Fruit fly (Drosophila melanogaster) whole organism, embryonic: ENCODE measurements around the gene da.

Experiments used
- ATbp ChIP-seq: fragments of 200-800 bp; sonication (Bioruptor generic); optimal IDR thresholded peaks from 2 replicates; lab custom pipeline; 2017; ENCODE audit warnings: missing biosample characterization, mild to moderate bottlenecking, missing genetic modification characterization, missing genetic modification reagents
- BEAF-32 ChIP-seq: fragments of 200-800 bp; sonication (Bioruptor generic); optimal IDR thresholded peaks from 3 replicates; lab custom pipeline; 2017; ENCODE audit warnings: missing biosample characterization, missing genetic modification characterization, mild to moderate bottlenecking, moderate library complexity, missing genetic modification reagents
- BtbVII ChIP-seq: fragments of 200-800 bp; sonication (Bioruptor generic); optimal IDR thresholded peaks from 3 replicates; lab custom pipeline; 2017; ENCODE audit warnings: missing biosample characterization, mild to moderate bottlenecking, missing genetic modification characterization
- CG10959 ChIP-seq: fragments of 200-800 bp; sonication (Bioruptor generic); IDR thresholded peaks from 2 replicates; pipeline ENCODE4 v1.3.6; 2022; ENCODE audit warnings: missing biosample characterization, missing genetic modification characterization
- CG11695 ChIP-seq: fragments of 200-800 bp; sonication (Bioruptor generic); IDR thresholded peaks from 3 replicates; pipeline ENCODE4 v1.3.6; 2022; ENCODE audit warnings: missing biosample characterization, missing genetic modification characterization
- CG12104 ChIP-seq: fragments of 200-800 bp; sonication (Bioruptor generic); optimal IDR thresholded peaks from 3 replicates; lab custom pipeline; 2016; ENCODE audit warnings: missing biosample characterization, missing genetic modification characterization
- CG1233 ChIP-seq: fragments of 200-800 bp; sonication (Bioruptor generic); optimal IDR thresholded peaks from 4 replicates; lab custom pipeline; 2018; ENCODE audit warnings: missing biosample characterization, mild to moderate bottlenecking, missing genetic modification characterization
- CG13775 ChIP-seq: fragments of 200-800 bp; sonication (Bioruptor generic); optimal IDR thresholded peaks from 3 replicates; lab custom pipeline; 2017; ENCODE audit warnings: missing biosample characterization, mild to moderate bottlenecking, missing genetic modification characterization
- CG13894 ChIP-seq: fragments of 200-800 bp; sonication (Bioruptor generic); optimal IDR thresholded peaks from 3 replicates; lab custom pipeline; 2018; ENCODE audit warnings: missing biosample characterization, mild to moderate bottlenecking, missing genetic modification characterization, moderate library complexity
- CG14710 ChIP-seq: fragments of 200-800 bp; sonication (Bioruptor generic); optimal IDR thresholded peaks from 3 replicates; lab custom pipeline; 2019; ENCODE audit warnings: missing biosample characterization, mild to moderate bottlenecking, missing genetic modification characterization, moderate library complexity
- CG15479 ChIP-seq: fragments of 200-800 bp; sonication (Bioruptor generic); optimal IDR thresholded peaks from 3 replicates; lab custom pipeline; 2019; ENCODE audit warnings: missing biosample characterization, mild to moderate bottlenecking, missing genetic modification characterization, moderate library complexity
- CG1647 ChIP-seq: fragments of 200-800 bp; sonication (Bioruptor generic); optimal IDR thresholded peaks from 3 replicates; lab custom pipeline; 2016; ENCODE audit warnings: missing biosample characterization, missing genetic modification characterization
- CG17186 ChIP-seq: fragments of 200-800 bp; sonication (Bioruptor generic); optimal IDR thresholded peaks from 3 replicates; lab custom pipeline; 2017; ENCODE audit warnings: missing biosample characterization, missing genetic modification reagents, missing genetic modification characterization
- CG17328 ChIP-seq: fragments of 200-800 bp; sonication (Bioruptor generic); IDR thresholded peaks from 2 replicates; pipeline ENCODE4 v1.3.6; 2022; ENCODE audit warnings: missing biosample characterization, missing genetic modification characterization
- CG2199 ChIP-seq: fragments of 200-800 bp; sonication (Bioruptor generic); IDR thresholded peaks from 3 replicates; pipeline ENCODE4 v1.3.6; 2022; ENCODE audit warnings: missing biosample characterization, missing genetic modification characterization
- CG3065 ChIP-seq: fragments of 200-800 bp; sonication (Bioruptor generic); optimal IDR thresholded peaks from 2 replicates; lab custom pipeline; 2016; ENCODE audit warnings: missing biosample characterization, missing genetic modification characterization
- CG3847 ChIP-seq: fragments of 200-800 bp; sonication (Bioruptor generic); IDR thresholded peaks from 2 replicates; pipeline ENCODE4 v1.3.6; 2022; ENCODE audit warnings: missing biosample characterization, missing genetic modification characterization
- CG3995 ChIP-seq: fragments of 200-800 bp; sonication (Bioruptor generic); optimal IDR thresholded peaks from 3 replicates; lab custom pipeline; 2016; ENCODE audit warnings: missing biosample characterization, missing genetic modification characterization
- CG6272 ChIP-seq: fragments of 200-800 bp; sonication (Bioruptor generic); IDR thresholded peaks from 2 replicates; pipeline ENCODE4 v1.3.6; 2022; ENCODE audit warnings: missing biosample characterization, missing genetic modification characterization
- CG6689 ChIP-seq: fragments of 200-800 bp; sonication (Bioruptor generic); IDR thresholded peaks from 2 replicates; pipeline ENCODE4 v1.3.6; 2022; ENCODE audit warnings: missing biosample characterization, missing genetic modification characterization
- CG7786 ChIP-seq: fragments of 200-800 bp; sonication (Bioruptor generic); optimal IDR thresholded peaks from 2 replicates; lab custom pipeline; 2016; ENCODE audit warnings: missing biosample characterization, missing genetic modification characterization
- CoRest ChIP-seq: fragments of 200-800 bp; sonication (Bioruptor generic); optimal IDR thresholded peaks from 3 replicates; lab custom pipeline; 2018; ENCODE audit warnings: missing biosample characterization, mild to moderate bottlenecking, missing genetic modification characterization, moderate library complexity
- Doc2 ChIP-seq: fragments of 200-800 bp; sonication (Bioruptor generic); IDR thresholded peaks from 2 replicates; pipeline ENCODE4 v1.3.6; 2022; ENCODE audit warnings: missing biosample characterization, missing genetic modification characterization
- Fer1 ChIP-seq: fragments of 200-800 bp; sonication (Bioruptor generic); optimal IDR thresholded peaks from 2 replicates; lab custom pipeline; 2017; ENCODE audit warnings: missing biosample characterization, mild to moderate bottlenecking, missing genetic modification characterization
- H15 ChIP-seq: fragments of 200-800 bp; sonication (Bioruptor generic); IDR thresholded peaks from 3 replicates; pipeline ENCODE4 v1.3.6; 2022; ENCODE audit warnings: missing biosample characterization, missing genetic modification characterization
- HHEX ChIP-seq: fragments of 200-800 bp; sonication (Bioruptor generic); optimal IDR thresholded peaks from 3 replicates; lab custom pipeline; 2017; ENCODE audit warnings: missing biosample characterization, mild to moderate bottlenecking, missing genetic modification characterization, missing genetic modification reagents
- HmgD ChIP-seq: fragments of 200-800 bp; sonication (Bioruptor generic); optimal IDR thresholded peaks from 3 replicates; lab custom pipeline; 2016; ENCODE audit warnings: missing biosample characterization, missing genetic modification characterization
- Hr39 ChIP-seq: fragments of >200 bp; optimal IDR thresholded peaks from 2 replicates; lab custom pipeline; 2017
- Lhr ChIP-seq: fragments of 200-800 bp; sonication (Bioruptor generic); optimal IDR thresholded peaks from 3 replicates; lab custom pipeline; 2017; ENCODE audit warnings: mild to moderate bottlenecking, missing biosample characterization, missing genetic modification reagents, missing genetic modification characterization
- Mad ChIP-seq: fragments of 200-800 bp; sonication (Bioruptor generic); optimal IDR thresholded peaks from 2 replicates; lab custom pipeline; 2016; ENCODE audit warnings: missing biosample characterization, missing genetic modification characterization
- Neu2 ChIP-seq: fragments of 200-800 bp; sonication (Bioruptor generic); optimal IDR thresholded peaks from 3 replicates; lab custom pipeline; 2016; ENCODE audit warnings: missing biosample characterization, missing genetic modification characterization, borderline replicate concordance
- Pdp1 ChIP-seq, 2 experiments: fragments of 200-800 bp; sonication (Bioruptor generic); optimal IDR thresholded peaks; 3 replicates each; lab custom pipeline; 2016; ENCODE audit warnings: missing biosample characterization in 2 of 2, missing genetic modification characterization in 2 of 2, mild to moderate bottlenecking in 1 of 2, moderate library complexity in 1 of 2
- Scr ChIP-seq: fragments of 200-800 bp; sonication (Bioruptor generic); IDR thresholded peaks from 2 replicates; pipeline ENCODE4 v1.3.6; 2022; ENCODE audit warnings: missing biosample characterization, missing genetic modification characterization; ENCODE audit not compliant: partially characterized antibody
- al ChIP-seq: fragments of 200-800 bp; sonication (Bioruptor generic); IDR thresholded peaks from 2 replicates; pipeline ENCODE4 v1.3.6; 2022; ENCODE audit warnings: missing biosample characterization, missing genetic modification characterization
- ato ChIP-seq: fragments of 200-800 bp; sonication (Bioruptor generic); IDR thresholded peaks from 2 replicates; pipeline ENCODE4 v1.3.6; 2022; ENCODE audit warnings: missing biosample characterization, missing genetic modification characterization; ENCODE audit not compliant: partially characterized antibody
- bbx ChIP-seq: fragments of 200-800 bp; sonication (Bioruptor generic); IDR thresholded peaks from 2 replicates; pipeline ENCODE4 v1.3.6; 2022; ENCODE audit warnings: missing biosample characterization, missing genetic modification characterization; ENCODE audit not compliant: partially characterized antibody
- br ChIP-seq: fragments of >200 bp; optimal IDR thresholded peaks from 2 replicates; lab custom pipeline; 2017
- chif ChIP-seq, 2 experiments: fragments of 200-800 bp; sonication (Bioruptor generic); optimal IDR thresholded peaks; 3 replicates each; lab custom pipeline; 2016; ENCODE audit warnings: missing biosample characterization in 2 of 2, missing genetic modification characterization in 2 of 2
- chm ChIP-seq: fragments of 200-800 bp; sonication (Bioruptor generic); IDR thresholded peaks from 2 replicates; pipeline ENCODE4 v1.3.6; 2022; ENCODE audit warnings: missing biosample characterization, missing genetic modification characterization
- chn ChIP-seq: fragments of 200-800 bp; sonication (Bioruptor generic); optimal IDR thresholded peaks from 2 replicates; lab custom pipeline; 2016; ENCODE audit warnings: missing biosample characterization, missing genetic modification characterization
- ci ChIP-seq: fragments of 200-800 bp; sonication (Bioruptor generic); IDR thresholded peaks from 3 replicates; pipeline ENCODE4 v1.3.6; 2022; ENCODE audit warnings: missing biosample characterization, missing genetic modification characterization
- ftz-f1 ChIP-seq: fragments of 200-800 bp; sonication (Bioruptor generic); optimal IDR thresholded peaks from 2 replicates; lab custom pipeline; 2016; ENCODE audit warnings: missing biosample characterization, missing genetic modification characterization
- gsb ChIP-seq: fragments of 200-800 bp; sonication (Bioruptor generic); IDR thresholded peaks from 2 replicates; pipeline ENCODE4 v1.3.6; 2022; ENCODE audit warnings: missing biosample characterization, missing genetic modification characterization
- ken ChIP-seq: fragments of 200-800 bp; sonication (Bioruptor generic); IDR thresholded peaks from 3 replicates; pipeline ENCODE4 v1.3.6; 2022; ENCODE audit warnings: missing biosample characterization, missing genetic modification characterization
- pho ChIP-seq: fragments of 200-800 bp; sonication (Bioruptor generic); optimal IDR thresholded peaks from 2 replicates; lab custom pipeline; 2016; ENCODE audit warnings: missing biosample characterization, missing genetic modification characterization
- schlank ChIP-seq: fragments of 200-800 bp; sonication (Bioruptor generic); optimal IDR thresholded peaks from 2 replicates; lab custom pipeline; 2018; ENCODE audit warnings: missing biosample characterization, mild to moderate bottlenecking, missing genetic modification characterization
- seq ChIP-seq: fragments of 200-800 bp; sonication (Bioruptor generic); IDR thresholded peaks from 2 replicates; pipeline ENCODE4 v1.3.6; 2022; ENCODE audit warnings: missing biosample characterization, missing genetic modification characterization
- sima ChIP-seq: fragments of 200-800 bp; sonication (Bioruptor generic); optimal IDR thresholded peaks from 2 replicates; lab custom pipeline; 2016; ENCODE audit warnings: missing biosample characterization, missing genetic modification characterization
- slp2 ChIP-seq: fragments of 200-800 bp; sonication (Bioruptor generic); optimal IDR thresholded peaks from 2 replicates; lab custom pipeline; 2016; ENCODE audit warnings: missing biosample characterization, missing genetic modification characterization
- stwl ChIP-seq: fragments of 200-800 bp; sonication (Bioruptor generic); optimal IDR thresholded peaks from 3 replicates; lab custom pipeline; 2018; ENCODE audit warnings: missing biosample characterization, mild to moderate bottlenecking, missing genetic modification characterization, moderate library complexity
- yki ChIP-seq: fragments of >200 bp; optimal IDR thresholded peaks from 3 replicates; lab custom pipeline; 2018

Gene da

DNA sequence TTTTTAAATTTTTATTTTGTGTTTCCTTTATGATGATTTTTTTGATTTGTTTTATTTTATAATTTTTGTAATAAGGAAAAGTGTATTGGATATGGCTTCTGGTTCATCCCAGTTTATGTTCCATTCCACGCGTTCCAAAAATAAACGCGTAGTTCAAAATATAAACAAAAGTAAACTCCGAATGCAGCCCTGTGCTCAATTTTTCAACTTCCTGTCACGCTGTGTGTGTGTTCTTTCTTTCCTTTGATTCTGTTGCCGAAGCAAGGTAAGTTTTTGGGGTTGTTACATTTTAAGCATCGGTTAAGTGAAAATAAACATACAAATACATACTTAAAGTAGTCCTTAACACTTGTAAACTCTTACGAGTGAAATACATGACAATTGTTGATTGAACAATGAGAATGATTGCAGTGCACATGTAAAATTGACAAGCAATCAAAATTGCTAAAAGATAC lies 20.2 kb downstream of the da start, which contains the start of the genes Ip259 and RpS27A (continued):
- TF ChIP-seq CG6689 (GFP tag; lab: Robert Waterston, UW) (peak; percentile 59), Pdp1 (GFP tag; optimal IDR thresholded peaks at IDR 0.05; lab: Kevin White, UChicago) (peak; percentile 32 to 46), schlank (tag; lab: Kevin White, UChicago) (peak; percentile 54), slp2 (peak; percentile 83), gsb (GFP tag; lab: Robert Waterston, UW) (peak; percentile 40), CG17186 (GFP tag; lab: Kevin White, UChicago) (peak; percentile 41), BtbVII (GFP tag; lab: Kevin White, UChicago) (peak; percentile 61), yki (lab: Kevin White, UChicago) (no peak), Fer1 (peak; percentile 70), CG7786 (peak; percentile 60), br (lab: Kevin White, UChicago) (no peak), CG13775 (GFP tag; lab: Kevin White, UChicago) (peak; percentile 87), al (GFP tag; lab: Robert Waterston, UW) (peak; percentile 56), ci (GFP tag; lab: Robert Waterston, UW) (peak; percentile 92), H15 (GFP tag; lab: Robert Waterston, UW) (peak; percentile 71), stwl (tag; lab: Kevin White, UChicago) (peak; percentile 30), BEAF-32 (peak; percentile 40), Lhr (GFP tag; lab: Kevin White, UChicago) (peak; percentile 74), CG12104 (GFP tag; lab: Kevin White, UChicago) (peak; percentile 85), CG17328 (GFP tag; lab: Robert Waterston, UW) (peak; percentile 87), ATbp (GFP tag; lab: Kevin White, UChicago) (no peak), bbx (peak; percentile 34; the same call in 1 of the 2 replicates), CG1233 (GFP tag; lab: Kevin White, UChicago) (peak; percentile 89), CG15479 (GFP tag; lab: Kevin White, UChicago) (no peak), Hr39 (lab: Kevin White, UChicago) (no peak), sima (GFP tag; lab: Kevin White, UChicago) (peak; percentile 43), Scr (GFP tag; lab: Robert Waterston, UW) (no peak), Neu2 (GFP tag; lab: Kevin White, UChicago) (no peak), ken (GFP tag; lab: Robert Waterston, UW) (peak; percentile 77), ftz-f1 (GFP tag; lab: Kevin White, UChicago) (no peak), CoRest (tag; lab: Kevin White, UChicago) (peak; percentile 65), CG14710 (tag; lab: Kevin White, UChicago) (peak; percentile 73), CG3995 (peak; percentile 60), chn (GFP tag; lab: Kevin White, UChicago) (peak; percentile 37), chm (GFP tag; lab: Robert Waterston, UW) (peak; percentile 86; the same call in 1 of the 2 replicates), HHEX (peak; percentile 82), CG10959 (GFP tag; lab: Robert Waterston, UW) (peak; percentile 41; the same call in 1 of the 2 replicates), CG13894 (tag; lab: Kevin White, UChicago) (no peak), HmgD (GFP tag; lab: Kevin White, UChicago) (peak; percentile 35), Mad (GFP tag; lab: Kevin White, UChicago) (peak; percentile 46), chif (GFP tag; optimal IDR thresholded peaks at IDR 0.05; lab: Kevin White, UChicago) (peak; percentile 53 to 75), CG1647 (GFP tag; lab: Kevin White, UChicago) (peak; percentile 64), ato (GFP tag; lab: Robert Waterston, UW) (no peak), CG2199 (no peak), CG3065 (GFP tag; lab: Kevin White, UChicago) (peak; percentile 61), CG3847 (GFP tag; lab: Robert Waterston, UW) (peak; percentile 78), CG6272 (GFP tag; lab: Robert Waterston, UW) (peak; percentile 61; the same call in 1 of the 2 replicates), seq (peak; percentile 74), Doc2 (GFP tag; lab: Robert Waterston, UW) (no peak), pho (peak; percentile 50), CG11695 (GFP tag; lab: Robert Waterston, UW) (peak; percentile 57; the same call in 2 of the 3 replicates)
